Worm (Caenorhabditis elegans) whole organism, late embryonic: ENCODE results near the gene T09E8.4.

Experiments used
- ceh-19 ChIP-seq: fragments of 200-800 bp; sonication (Bioruptor generic); optimal IDR thresholded peaks from 2 replicates; lab custom pipeline; 2018; ENCODE audit warnings: mild to moderate bottlenecking, missing genetic modification characterization, missing compliant biosample characterization
- ceh-22 ChIP-seq: sonication (generic microtip); optimal IDR thresholded peaks from 2 replicates; lab custom pipeline; 2017; ENCODE audit warnings: missing biosample characterization, missing genetic modification characterization
- ceh-34 ChIP-seq: sonication (generic microtip); optimal IDR thresholded peaks from 2 replicates; lab custom pipeline; 2016; ENCODE audit warnings: mild to moderate bottlenecking, missing genetic modification characterization, missing compliant biosample characterization
- hlh-30 ChIP-seq: sonication (generic microtip); optimal IDR thresholded peaks from 2 replicates; lab custom pipeline; 2017; ENCODE audit warnings: antibody characterized with exemption, missing genetic modification characterization, missing compliant biosample characterization; ENCODE audit not compliant: insufficient read depth
- hlh-6 ChIP-seq: sonication (generic microtip); optimal IDR thresholded peaks from 2 replicates; lab custom pipeline; 2016; ENCODE audit warnings: missing genotype, missing genetic modification characterization, missing compliant biosample characterization
- nhr-11 ChIP-seq: fragments of 150-350 bp; optimal IDR thresholded peaks from 2 replicates; lab custom pipeline; 2014; ENCODE audit warnings: missing biosample characterization, missing genetic modification characterization
- sox-4 ChIP-seq: sonication (generic microtip); optimal IDR thresholded peaks from 2 replicates; lab custom pipeline; 2017; ENCODE audit warnings: mild to moderate bottlenecking, missing genetic modification characterization, inconsistent platforms, missing compliant biosample characterization
- unc-86 ChIP-seq: sonication (generic microtip); optimal IDR thresholded peaks from 2 replicates; lab custom pipeline; 2016; ENCODE audit warnings: missing genetic modification characterization, missing compliant biosample characterization

- no peak for TF ChIP-seq nhr-11 (tag; lab: Kevin White, UChicago)
- TF ChIP-seq hlh-30 (tag; lab: Kevin White, UChicago), result no peak
- no peak for TF ChIP-seq unc-86 (tag; lab: Kevin White, UChicago)
- TF ChIP-seq sox-4 (tag; lab: Kevin White, UChicago), result no peak
- no peak for TF ChIP-seq ceh-34 (tag; lab: Kevin White, UChicago)
- TF ChIP-seq hlh-6 (tag; lab: Kevin White, UChicago), result no peak
- no peak for TF ChIP-seq ceh-22 (tag; lab: Kevin White, UChicago)
- TF ChIP-seq ceh-19, result no peak
These were observed 11.5 kb upstream of the T09E8.4 start, which contains the start of gene F57B1.1 for ce11 chrV:13195548-13195947.
